Fruit fly (Drosophila melanogaster) whole organism, embryonic: ENCODE data around the gene Ac78C.

Source experiments
- ATbp ChIP-seq: fragments of 200-800 bp; sonication (Bioruptor generic); optimal IDR thresholded peaks from 2 replicates; lab custom pipeline; 2017; ENCODE audit warnings: missing biosample characterization, mild to moderate bottlenecking, missing genetic modification characterization, missing genetic modification reagents
- CG10267 ChIP-seq: fragments of 200-800 bp; sonication (Bioruptor generic); optimal IDR thresholded peaks from 2 replicates; lab custom pipeline; 2018; ENCODE audit warnings: missing biosample characterization, mild to moderate bottlenecking, missing genetic modification characterization, moderate library complexity
- CG10462 ChIP-seq: fragments of 200-800 bp; sonication (Bioruptor generic); optimal IDR thresholded peaks from 2 replicates; lab custom pipeline; 2016; ENCODE audit warnings: missing biosample characterization, missing genetic modification characterization
- CG11504 ChIP-seq: fragments of 200-800 bp; sonication (Bioruptor generic); optimal IDR thresholded peaks from 3 replicates; lab custom pipeline; 2019; ENCODE audit warnings: missing biosample characterization, mild to moderate bottlenecking, missing genetic modification characterization, moderate library complexity
- CG11696 ChIP-seq: fragments of 200-800 bp; sonication (Bioruptor generic); IDR thresholded peaks from 2 replicates; pipeline ENCODE4 v1.3.6; 2022; ENCODE audit warnings: missing biosample characterization, missing genetic modification characterization
- CG13424 ChIP-seq: fragments of 200-800 bp; sonication (Bioruptor generic); optimal IDR thresholded peaks from 2 replicates; lab custom pipeline; 2019; ENCODE audit warnings: missing biosample characterization, mild to moderate bottlenecking, missing genetic modification characterization, moderate library complexity
- CG17802 ChIP-seq: fragments of 200-800 bp; sonication (Bioruptor generic); optimal IDR thresholded peaks from 2 replicates; lab custom pipeline; 2018; ENCODE audit warnings: missing biosample characterization, mild to moderate bottlenecking, missing genetic modification characterization, moderate library complexity
- CG1792 ChIP-seq: fragments of 200-800 bp; sonication (Bioruptor generic); optimal IDR thresholded peaks from 2 replicates; lab custom pipeline; 2016; ENCODE audit warnings: missing biosample characterization, missing genetic modification characterization
- CG18262 ChIP-seq: fragments of 200-800 bp; optimal IDR thresholded peaks from 3 replicates; lab custom pipeline; 2019; ENCODE audit warnings: missing biosample characterization, mild to moderate bottlenecking, missing genetic modification characterization, moderate library complexity
- CG2116 ChIP-seq: fragments of 200-800 bp; sonication (Bioruptor generic); optimal IDR thresholded peaks from 3 replicates; lab custom pipeline; 2018; ENCODE audit warnings: missing biosample characterization, mild to moderate bottlenecking, missing genetic modification characterization
- CG2129 ChIP-seq: fragments of 200-800 bp; sonication (Bioruptor generic); IDR thresholded peaks from 2 replicates; pipeline ENCODE4 v1.3.6; 2022; ENCODE audit warnings: missing biosample characterization, missing genetic modification characterization; ENCODE audit not compliant: partially characterized antibody
- CG30431 ChIP-seq: fragments of 200-800 bp; sonication (Bioruptor generic); optimal IDR thresholded peaks from 2 replicates; lab custom pipeline; 2017; ENCODE audit warnings: missing biosample characterization, missing genetic modification characterization
- CG31224 ChIP-seq: fragments of 200-800 bp; sonication (Bioruptor generic); IDR thresholded peaks from 2 replicates; pipeline ENCODE4 v1.3.6; 2022; ENCODE audit warnings: missing biosample characterization, missing genetic modification characterization
- CG31365 ChIP-seq: fragments of 200-800 bp; sonication (Bioruptor generic); optimal IDR thresholded peaks from 2 replicates; lab custom pipeline; 2018; ENCODE audit warnings: missing biosample characterization, mild to moderate bottlenecking, missing genetic modification characterization
- CG31441 ChIP-seq: fragments of 200-800 bp; sonication (Bioruptor generic); IDR thresholded peaks from 2 replicates; pipeline ENCODE4 v1.3.6; 2022; ENCODE audit warnings: missing biosample characterization, missing genetic modification characterization
- CG34376 ChIP-seq: fragments of 200-800 bp; sonication (Bioruptor generic); optimal IDR thresholded peaks from 2 replicates; lab custom pipeline; 2018; ENCODE audit warnings: missing biosample characterization, mild to moderate bottlenecking, missing genetic modification characterization
- CG3838 ChIP-seq: fragments of 200-800 bp; sonication (Bioruptor generic); optimal IDR thresholded peaks from 3 replicates; lab custom pipeline; 2016; ENCODE audit warnings: missing biosample characterization, missing genetic modification characterization
- CG3847 ChIP-seq: fragments of 200-800 bp; sonication (Bioruptor generic); IDR thresholded peaks from 2 replicates; pipeline ENCODE4 v1.3.6; 2022; ENCODE audit warnings: missing biosample characterization, missing genetic modification characterization
- CG42726 ChIP-seq: fragments of 200-800 bp; sonication (Bioruptor generic); IDR thresholded peaks from 2 replicates; pipeline ENCODE4 v1.3.6; 2022; ENCODE audit warnings: missing biosample characterization, missing genetic modification characterization; ENCODE audit not compliant: partially characterized antibody
- CG4328 ChIP-seq: fragments of 200-800 bp; sonication (Bioruptor generic); optimal IDR thresholded peaks from 3 replicates; lab custom pipeline; 2017; ENCODE audit warnings: missing biosample characterization, missing genetic modification reagents, missing genetic modification characterization
- CG7372 ChIP-seq: fragments of 200-800 bp; sonication (Bioruptor generic); IDR thresholded peaks from 2 replicates; pipeline ENCODE4 v1.3.6; 2022; ENCODE audit warnings: missing biosample characterization, missing genetic modification characterization
- CG7839 ChIP-seq: fragments of 200-800 bp; sonication (Bioruptor generic); optimal IDR thresholded peaks from 3 replicates; lab custom pipeline; 2018; ENCODE audit warnings: missing biosample characterization, mild to moderate bottlenecking, missing genetic modification characterization, moderate library complexity
- CG7987 ChIP-seq: fragments of 200-800 bp; sonication (Bioruptor generic); optimal IDR thresholded peaks from 2 replicates; lab custom pipeline; 2018; ENCODE audit warnings: missing biosample characterization, mild to moderate bottlenecking, missing genetic modification characterization, moderate library complexity
- CG8478 ChIP-seq: fragments of >200 bp; optimal IDR thresholded peaks from 2 replicates; lab custom pipeline; 2018
- CG9437 ChIP-seq: fragments of 200-800 bp; sonication (Bioruptor generic); optimal IDR thresholded peaks from 2 replicates; lab custom pipeline; 2018; ENCODE audit warnings: missing biosample characterization, mild to moderate bottlenecking, missing genetic modification characterization
- Hand ChIP-seq: fragments of 200-800 bp; sonication (Bioruptor generic); optimal IDR thresholded peaks from 2 replicates; lab custom pipeline; 2017; ENCODE audit warnings: mild to moderate bottlenecking, missing biosample characterization, missing genetic modification reagents, missing genetic modification characterization
- Hmr ChIP-seq: fragments of 200-800 bp; sonication (Bioruptor generic); optimal IDR thresholded peaks from 3 replicates; lab custom pipeline; 2017; ENCODE audit warnings: mild to moderate bottlenecking, missing biosample characterization, missing genetic modification reagents, missing genetic modification characterization
- Jarid2 ChIP-seq: fragments of 200-800 bp; sonication (Bioruptor generic); optimal IDR thresholded peaks from 3 replicates; lab custom pipeline; 2017; ENCODE audit warnings: mild to moderate bottlenecking, missing biosample characterization, missing genetic modification reagents, missing genetic modification characterization
- NC2α ChIP-seq: fragments of 200-800 bp; sonication (Bioruptor generic); optimal IDR thresholded peaks from 2 replicates; lab custom pipeline; 2016; ENCODE audit warnings: missing biosample characterization, missing genetic modification characterization
- Pdp1 ChIP-seq, 2 experiments: fragments of 200-800 bp; sonication (Bioruptor generic); optimal IDR thresholded peaks; 3 replicates each; lab custom pipeline; 2016; ENCODE audit warnings: missing biosample characterization in 2 of 2, missing genetic modification characterization in 2 of 2, mild to moderate bottlenecking in 1 of 2, moderate library complexity in 1 of 2
- Rfx ChIP-seq: fragments of 200-800 bp; sonication (Bioruptor generic); IDR thresholded peaks from 2 replicates; pipeline ENCODE4 v1.3.6; 2022; ENCODE audit warnings: missing biosample characterization, missing genetic modification characterization
- Vsx1 ChIP-seq: fragments of 200-800 bp; sonication (Bioruptor generic); optimal IDR thresholded peaks from 2 replicates; lab custom pipeline; 2017; ENCODE audit warnings: missing biosample characterization, mild to moderate bottlenecking, missing genetic modification characterization, missing genetic modification reagents
- abd-A ChIP-seq: fragments of 200-800 bp; sonication (Bioruptor generic); optimal IDR thresholded peaks from 3 replicates; lab custom pipeline; 2019; ENCODE audit warnings: missing biosample characterization, mild to moderate bottlenecking, missing genetic modification characterization, moderate library complexity
- az2 ChIP-seq: fragments of 200-800 bp; sonication (Bioruptor generic); optimal IDR thresholded peaks from 3 replicates; lab custom pipeline; 2016; ENCODE audit warnings: missing biosample characterization, missing genetic modification characterization
- bbx ChIP-seq: fragments of 200-800 bp; sonication (Bioruptor generic); IDR thresholded peaks from 2 replicates; pipeline ENCODE4 v1.3.6; 2022; ENCODE audit warnings: missing biosample characterization, missing genetic modification characterization; ENCODE audit not compliant: partially characterized antibody
- br ChIP-seq: fragments of >200 bp; optimal IDR thresholded peaks from 2 replicates; lab custom pipeline; 2017
- ems ChIP-seq: fragments of 200-800 bp; sonication (Bioruptor generic); optimal IDR thresholded peaks from 3 replicates; lab custom pipeline; 2016; ENCODE audit warnings: missing biosample characterization, missing genetic modification characterization
- gfzf ChIP-seq: fragments of 200-800 bp; sonication (Bioruptor generic); optimal IDR thresholded peaks from 2 replicates; lab custom pipeline; 2016; ENCODE audit warnings: missing biosample characterization, mild to moderate bottlenecking, missing genetic modification characterization, moderate library complexity
- h ChIP-seq: fragments of >200 bp; optimal IDR thresholded peaks from 2 replicates; lab custom pipeline; 2017
- lilli ChIP-seq: fragments of 200-800 bp; sonication (Bioruptor generic); optimal IDR thresholded peaks from 3 replicates; lab custom pipeline; 2016; ENCODE audit warnings: missing biosample characterization, missing genetic modification characterization
- nau ChIP-seq: fragments of 200-800 bp; sonication (Bioruptor generic); optimal IDR thresholded peaks from 3 replicates; lab custom pipeline; 2017; ENCODE audit warnings: missing biosample characterization, mild to moderate bottlenecking, missing genetic modification characterization, missing genetic modification reagents
- p53 ChIP-seq: fragments of 200-800 bp; sonication (Bioruptor generic); optimal IDR thresholded peaks from 2 replicates; lab custom pipeline; 2016; ENCODE audit warnings: missing biosample characterization, missing genetic modification characterization
- phol ChIP-seq: fragments of 200-800 bp; sonication (Bioruptor generic); optimal IDR thresholded peaks from 3 replicates; lab custom pipeline; 2018; ENCODE audit warnings: missing biosample characterization, mild to moderate bottlenecking, missing genetic modification characterization, moderate library complexity
- repo ChIP-seq: fragments of 200-800 bp; sonication (Bioruptor generic); optimal IDR thresholded peaks from 2 replicates; lab custom pipeline; 2016; ENCODE audit warnings: missing biosample characterization, missing genetic modification characterization
- row ChIP-seq: fragments of 200-800 bp; sonication (Bioruptor generic); IDR thresholded peaks from 3 replicates; pipeline ENCODE4 v1.3.6; 2022; ENCODE audit warnings: missing biosample characterization, missing genetic modification characterization
- sd ChIP-seq: fragments of 200-800 bp; sonication (Bioruptor generic); optimal IDR thresholded peaks from 3 replicates; lab custom pipeline; 2018; ENCODE audit warnings: missing biosample characterization, mild to moderate bottlenecking, missing genetic modification characterization, moderate library complexity
- sens ChIP-seq: fragments of 200-800 bp; sonication (Bioruptor generic); peaks from one replicate; lab custom pipeline; 2016; ENCODE audit warnings: missing biosample characterization, missing genetic modification characterization
- shn ChIP-seq: fragments of 200-800 bp; sonication (Bioruptor generic); optimal IDR thresholded peaks from 3 replicates; lab custom pipeline; 2016; ENCODE audit warnings: missing biosample characterization, missing genetic modification characterization
- slou ChIP-seq: fragments of 200-800 bp; sonication (Bioruptor generic); optimal IDR thresholded peaks from 3 replicates; lab custom pipeline; 2016; ENCODE audit warnings: missing biosample characterization, missing genetic modification characterization
- toy ChIP-seq: fragments of 200-800 bp; sonication (Bioruptor generic); IDR thresholded peaks from 2 replicates; pipeline ENCODE4 v1.3.6; 2022; ENCODE audit warnings: missing biosample characterization, missing genetic modification characterization
- tx ChIP-seq: fragments of 200-800 bp; sonication (Bioruptor generic); optimal IDR thresholded peaks from 2 replicates; lab custom pipeline; 2016; ENCODE audit warnings: missing biosample characterization, missing genetic modification characterization
- usp ChIP-seq: fragments of >200 bp; optimal IDR thresholded peaks from 2 replicates; lab custom pipeline; 2017; ENCODE audit warnings: missing biosample characterization, missing genetic modification characterization

Ac78C gene

DNA sequence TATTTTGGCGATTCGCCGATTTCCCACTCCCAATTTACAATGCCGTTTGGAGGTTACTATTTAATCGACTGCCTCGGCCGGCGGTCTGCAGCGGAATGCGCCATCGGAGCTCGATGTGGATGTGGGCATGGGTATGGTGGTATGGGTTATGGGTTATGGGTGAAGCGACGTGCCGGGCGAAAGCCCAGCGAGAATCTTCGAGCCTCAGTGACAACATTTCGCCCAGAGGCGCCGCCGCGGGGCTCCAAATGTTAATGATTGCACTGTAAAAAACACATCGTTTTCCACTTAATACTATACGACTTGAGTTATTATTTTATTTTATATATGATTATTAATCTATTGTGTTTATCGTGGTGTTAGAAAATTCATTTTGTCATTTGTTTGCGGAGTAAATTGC, 28.9 kb upstream of the Ac78C start (continued):
- TF ChIP-seq CG4328 (no peak), p53 (GFP tag; lab: Kevin White, UChicago) (no peak), CG10267 (tag; lab: Kevin White, UChicago) (no peak), CG8478 (lab: Kevin White, UChicago) (no peak), Pdp1 (GFP tag; optimal IDR thresholded peaks at IDR 0.05; lab: Kevin White, UChicago) (no peak), CG31224 (no peak), CG2129 (GFP tag; lab: Robert Waterston, UW) (no peak), shn (GFP tag; lab: Kevin White, UChicago) (no peak), sd (tag; lab: Kevin White, UChicago) (peak; percentile 35), CG17802 (tag; lab: Kevin White, UChicago) (no peak), ATbp (GFP tag; lab: Kevin White, UChicago) (no peak), CG2116 (GFP tag; lab: Kevin White, UChicago) (no peak), CG3847 (GFP tag; lab: Robert Waterston, UW) (no peak), sens (GFP tag; lab: Kevin White, UChicago) (no peak), az2 (no peak), lilli (GFP tag; lab: Kevin White, UChicago) (no peak), CG10462 (GFP tag; lab: Kevin White, UChicago) (no peak), CG7987 (GFP tag; lab: Kevin White, UChicago) (no peak), CG7839 (peak; percentile 22), slou (GFP tag; lab: Kevin White, UChicago) (no peak), h (no peak), CG31441 (GFP tag; lab: Robert Waterston, UW) (0 out of 2 replicates have a peak, but pooled peaks have one; percentile 25), toy (GFP tag; lab: Robert Waterston, UW) (0 out of 2 replicates have a peak, but pooled peaks have one; percentile 9), phol (tag; lab: Kevin White, UChicago) (peak; percentile 20), row (GFP tag; lab: Robert Waterston, UW) (peak; percentile 42; the same call in 2 of the 3 replicates), ems (GFP tag; lab: Kevin White, UChicago) (no peak), CG18262 (tag; lab: Kevin White, UChicago) (peak; percentile 17), repo (no peak), Hand (GFP tag; lab: Kevin White, UChicago) (no peak), CG30431 (no peak), CG3838 (no peak), br (lab: Kevin White, UChicago) (no peak), abd-A (tag; lab: Kevin White, UChicago) (no peak), CG1792 (GFP tag; lab: Kevin White, UChicago) (no peak), Hmr (GFP tag; lab: Kevin White, UChicago) (no peak), NC2α (GFP tag; lab: Kevin White, UChicago) (no peak), gfzf (GFP tag; lab: Kevin White, UChicago) (no peak), usp (GFP tag; lab: Kevin White, UChicago) (no peak), nau (GFP tag; lab: Kevin White, UChicago) (no peak), CG11504 (tag; lab: Kevin White, UChicago) (peak; percentile 22), CG13424 (tag; lab: Kevin White, UChicago) (no peak), bbx (GFP tag; lab: Robert Waterston, UW) (peak; percentile 16; the same call in 1 of the 2 replicates), Vsx1 (GFP tag; lab: Kevin White, UChicago) (no peak), CG11696 (GFP tag; lab: Robert Waterston, UW) (no peak), CG42726 (GFP tag; lab: Robert Waterston, UW) (no peak), Rfx (GFP tag; lab: Robert Waterston, UW) (peak; percentile 38; the same call in 1 of the 2 replicates), CG31365 (tag; lab: Kevin White, UChicago) (no peak), Jarid2 (no peak), CG34376 (GFP tag; lab: Kevin White, UChicago) (no peak), CG9437 (no peak), CG7372 (GFP tag; lab: Robert Waterston, UW) (no peak), tx (GFP tag; lab: Kevin White, UChicago) (no peak)
